Worm (Caenorhabditis elegans) whole organism, L2 larva: ENCODE measurements around the gene bris-1.

ENCODE experiments used
- ceh-82 ChIP-seq: fragments of 150-350 bp; optimal IDR thresholded peaks from 2 replicates; lab custom pipeline; 2014; ENCODE audit warnings: missing biosample characterization, missing genetic modification characterization
- elt-3 ChIP-seq: sonication (generic microtip); optimal IDR thresholded peaks from 2 replicates; lab custom pipeline; 2017; ENCODE audit warnings: missing biosample characterization, missing genetic modification characterization
- mdl-1 ChIP-seq, 2 experiments: fragments of 150-350 bp in 1 of 2; sonication (generic microtip) in 1 of 2; optimal IDR thresholded peaks; 2 replicates each; lab custom pipeline; 2017; ENCODE audit warnings: missing biosample characterization in 2 of 2, missing genetic modification characterization in 2 of 2
- nhr-10 ChIP-seq: sonication (generic microtip); optimal IDR thresholded peaks from 2 replicates; lab custom pipeline; 2017; ENCODE audit warnings: missing biosample characterization, missing genetic modification characterization
- nhr-23 ChIP-seq: fragments of 150-350 bp; optimal IDR thresholded peaks from 2 replicates; lab custom pipeline; 2014; ENCODE audit warnings: missing biosample characterization, missing genetic modification reagents, missing genetic modification characterization
- nhr-25 ChIP-seq: fragments of 150-350 bp; sonication (generic microtip); optimal IDR thresholded peaks from 3 replicates; lab custom pipeline; 2014; ENCODE audit warnings: missing biosample characterization, missing genetic modification characterization
- unc-62 ChIP-seq: fragments of 150-350 bp; optimal IDR thresholded peaks from 2 replicates; lab custom pipeline; 2014; ENCODE audit warnings: missing biosample characterization, missing genetic modification reagents, missing genetic modification characterization
- zag-1 ChIP-seq: fragments of 150-350 bp; optimal IDR thresholded peaks from 2 replicates; lab custom pipeline; 2014; ENCODE audit warnings: missing biosample characterization, missing genetic modification characterization
- ztf-4 ChIP-seq: fragments of 150-350 bp; optimal IDR thresholded peaks from 2 replicates; lab custom pipeline; 2014; ENCODE audit warnings: missing biosample characterization, missing genetic modification characterization

DNA sequence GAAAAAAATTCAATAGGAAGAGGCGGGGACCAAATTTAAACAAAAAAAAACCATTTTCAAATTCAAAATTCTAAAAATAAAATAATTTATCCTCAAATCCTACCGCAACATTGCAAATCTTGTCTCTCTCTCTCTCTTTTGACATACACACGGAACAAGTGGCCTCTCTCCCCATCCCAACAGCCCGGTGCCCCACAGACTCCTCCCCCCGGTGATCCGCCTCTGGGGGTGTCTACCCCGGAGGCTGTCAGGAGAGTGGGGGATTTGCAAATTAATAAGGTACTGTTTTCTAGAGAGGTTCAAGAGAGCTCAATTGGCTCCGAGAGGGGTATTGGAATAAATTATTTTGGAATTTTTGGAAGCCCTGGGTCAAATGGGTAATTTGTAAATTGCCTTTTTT is 51.4 kb downstream of the bris-1 start:
- TF ChIP-seq nhr-23 (tag; lab: Kevin White, UChicago) (no peak), nhr-25 (no peak), elt-3 (tag; lab: Kevin White, UChicago) (no peak), mdl-1 (tag; optimal IDR thresholded peaks at IDR 0.05; lab: Kevin White, UChicago) (no peak), ceh-82 (tag; lab: Kevin White, UChicago) (no peak), unc-62 (GFP tag; lab: Kevin White, UChicago) (no peak), zag-1 (no peak), ztf-4 (tag; lab: Kevin White, UChicago) (no peak), nhr-10 (no peak)
